Fruit fly (Drosophila melanogaster) whole organism, wandering third instar larva: ENCODE results near the gene CG7656.

ENCODE experiments used
- Abd-B ChIP-seq: fragments of >200 bp; optimal IDR thresholded peaks from 2 replicates; lab custom pipeline; 2017; ENCODE audit warnings: missing biosample characterization, missing genetic modification characterization
- CG32264 ChIP-seq: fragments of 200-800 bp; sonication (Bioruptor generic); optimal IDR thresholded peaks from 2 replicates; lab custom pipeline; 2016; ENCODE audit warnings: missing biosample characterization, missing genetic modification characterization
- CG9705 ChIP-seq: fragments of 200-800 bp; sonication (Bioruptor generic); optimal IDR thresholded peaks from 2 replicates; lab custom pipeline; 2018; ENCODE audit warnings: missing biosample characterization, mild to moderate bottlenecking, missing genetic modification characterization
- CrebA ChIP-seq: fragments of 200-800 bp; sonication (Bioruptor generic); optimal IDR thresholded peaks from 2 replicates; lab custom pipeline; 2016; ENCODE audit warnings: missing biosample characterization, mild to moderate bottlenecking, missing genetic modification characterization, borderline replicate concordance
- Dfd ChIP-seq: fragments of >200 bp; optimal IDR thresholded peaks from 2 replicates; lab custom pipeline; 2017; ENCODE audit warnings: missing biosample characterization, missing genetic modification characterization
- Dif ChIP-seq: fragments of 200-275, 200-300 bp; sonication (Bioruptor generic); optimal IDR thresholded peaks from 2 replicates; lab custom pipeline; 2018; ENCODE audit warnings: missing biosample characterization, missing genetic modification characterization; ENCODE audit not compliant: partially characterized antibody
- HLH106 ChIP-seq: fragments of 200-800 bp; optimal IDR thresholded peaks from 3 replicates; lab custom pipeline; 2019; ENCODE audit warnings: missing biosample characterization, mild to moderate bottlenecking, missing genetic modification characterization, moderate library complexity
- Hr78 ChIP-seq: fragments of >200 bp; optimal IDR thresholded peaks from 2 replicates; lab custom pipeline; 2017; ENCODE audit warnings: missing biosample characterization, missing genetic modification characterization
- Hr83 ChIP-seq: fragments of 200-300 bp; sonication (Bioruptor generic); optimal IDR thresholded peaks from 2 replicates; lab custom pipeline; 2016; ENCODE audit warnings: missing biosample characterization, mild to moderate bottlenecking, missing genetic modification characterization, moderate library complexity; ENCODE audit not compliant: poor library complexity, severe bottlenecking
- Mio ChIP-seq: sonication (Bioruptor generic); optimal IDR thresholded peaks from 2 replicates; lab custom pipeline; 2016; ENCODE audit warnings: missing biosample characterization, missing genetic modification characterization
- Myc ChIP-seq: fragments of >200 bp; optimal IDR thresholded peaks from 2 replicates; lab custom pipeline; 2017
- OdsH ChIP-seq: fragments of 200-800 bp; sonication (Bioruptor generic); optimal IDR thresholded peaks from 2 replicates; lab custom pipeline; 2016; ENCODE audit warnings: missing biosample characterization, mild to moderate bottlenecking, missing genetic modification characterization
- Rel ChIP-seq, 2 experiments: fragments of 200-800 bp; sonication (Bioruptor generic) in 1 of 2; optimal IDR thresholded peaks; 2 replicates in 1 of 2; 3 replicates in 1 of 2; lab custom pipeline; 2016 to 2019; ENCODE audit warnings: mild to moderate bottlenecking in 2 of 2, missing biosample characterization in 2 of 2, missing genetic modification characterization in 2 of 2, moderate library complexity in 1 of 2
- Sp1 ChIP-seq: fragments of 200-800 bp; sonication (Bioruptor generic); optimal IDR thresholded peaks from 3 replicates; lab custom pipeline; 2019; ENCODE audit warnings: missing biosample characterization, mild to moderate bottlenecking, missing genetic modification characterization, moderate library complexity
- Vsx2 ChIP-seq: fragments of 200-300, 225-300 bp; sonication (Bioruptor generic); optimal IDR thresholded peaks from 2 replicates; lab custom pipeline; 2018; ENCODE audit warnings: missing biosample characterization, missing genetic modification characterization; ENCODE audit not compliant: partially characterized antibody
- br ChIP-seq: fragments of 200-800 bp; sonication (Bioruptor generic); optimal IDR thresholded peaks from 2 replicates; lab custom pipeline; 2016; ENCODE audit warnings: missing biosample characterization, missing genetic modification characterization
- brk ChIP-seq: fragments of 200-800 bp; sonication (Bioruptor generic); optimal IDR thresholded peaks from 2 replicates; lab custom pipeline; 2016; ENCODE audit warnings: missing biosample characterization, mild to moderate bottlenecking, missing genetic modification characterization
- dl ChIP-seq, 2 experiments: fragments of 175-275, 200-275 bp in 1 of 2; fragments of 200-275 bp in 1 of 2; sonication (Bioruptor generic); optimal IDR thresholded peaks; lab custom pipeline; 2018; ENCODE audit warnings: mild to moderate bottlenecking in 2 of 2, missing biosample characterization in 2 of 2, missing genetic modification characterization in 2 of 2, moderate library complexity in 2 of 2; ENCODE audit not compliant: partially characterized antibody in 2 of 2, insufficient read depth in 1 of 2
- dmrt93B ChIP-seq: fragments of 200-800 bp; sonication (Bioruptor generic); optimal IDR thresholded peaks from 2 replicates; lab custom pipeline; 2018; ENCODE audit warnings: missing biosample characterization, mild to moderate bottlenecking, missing genetic modification characterization
- foxo ChIP-seq, 2 experiments: fragments of 200-800 bp; sonication (Bioruptor generic); optimal IDR thresholded peaks; 2 replicates in 1 of 2; 3 replicates in 1 of 2; lab custom pipeline; 2016 to 2017; ENCODE audit warnings: missing biosample characterization in 2 of 2, missing genetic modification characterization in 2 of 2
- fru ChIP-seq: fragments of 200-800 bp; sonication (Bioruptor generic); optimal IDR thresholded peaks from 3 replicates; lab custom pipeline; 2016; ENCODE audit warnings: missing biosample characterization, mild to moderate bottlenecking, missing genetic modification characterization
- jim ChIP-seq: fragments of 175-275, 200-325 bp; sonication (Bioruptor generic); optimal IDR thresholded peaks from 2 replicates; lab custom pipeline; 2016; ENCODE audit warnings: missing biosample characterization, mild to moderate bottlenecking, missing genetic modification characterization
- lola ChIP-seq: fragments of >200 bp; optimal IDR thresholded peaks from 2 replicates; lab custom pipeline; 2017; ENCODE audit warnings: missing biosample characterization, missing genetic modification characterization
- psq ChIP-seq: fragments of 200-800 bp; sonication (Bioruptor generic); optimal IDR thresholded peaks from 3 replicates; lab custom pipeline; 2017; ENCODE audit warnings: missing biosample characterization, mild to moderate bottlenecking, missing genetic modification characterization, moderate library complexity
- rgr ChIP-seq: fragments of 200-800 bp; sonication (Bioruptor generic); optimal IDR thresholded peaks from 3 replicates; lab custom pipeline; 2016; ENCODE audit warnings: missing biosample characterization, mild to moderate bottlenecking, missing genetic modification characterization
- sage ChIP-seq: fragments of 200-800 bp; sonication (Bioruptor generic); optimal IDR thresholded peaks from 2 replicates; lab custom pipeline; 2016; ENCODE audit warnings: missing biosample characterization, mild to moderate bottlenecking, missing genetic modification characterization
- sv ChIP-seq: fragments of 200-800 bp; sonication (Bioruptor generic); optimal IDR thresholded peaks from 3 replicates; lab custom pipeline; 2016; ENCODE audit warnings: missing biosample characterization, missing genetic modification characterization
- tai ChIP-seq: sonication (Bioruptor generic); optimal IDR thresholded peaks from 2 replicates; lab custom pipeline; 2016; ENCODE audit warnings: missing biosample characterization, missing genetic modification characterization
- woc ChIP-seq: sonication (Bioruptor generic); optimal IDR thresholded peaks from 2 replicates; lab custom pipeline; 2016; ENCODE audit warnings: missing biosample characterization, mild to moderate bottlenecking, missing genetic modification characterization

The CG7656 gene

DNA sequence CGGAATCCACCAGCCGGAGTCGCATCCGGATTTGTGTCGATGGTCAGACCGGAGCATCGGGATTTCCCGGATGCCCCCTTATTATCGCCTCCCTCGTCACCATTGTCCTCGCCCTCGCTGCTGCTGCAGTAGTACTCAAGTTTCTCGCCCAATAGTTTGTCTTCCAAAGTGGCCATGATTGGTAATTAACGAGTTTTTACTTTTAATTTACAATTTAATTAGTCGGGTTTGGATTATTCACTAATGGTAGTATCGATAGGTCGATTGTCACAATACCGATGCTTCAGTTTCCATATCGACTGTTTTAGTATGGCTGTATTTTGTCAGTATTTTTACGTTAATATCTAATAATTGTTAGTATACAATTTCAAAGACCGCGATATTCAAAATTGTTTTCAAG is 22.1 kb upstream of the CG7656 start, which contains the start of gene CG7650:
Gene CG7650, minus strand, starts transcription at position 278 of the 400 bp plus-strand sequence.
- TF ChIP-seq Abd-B (GFP tag; lab: Kevin White, UChicago): no peak
- TF ChIP-seq tai (GFP tag; lab: Kevin White, UChicago): no peak
- TF ChIP-seq Vsx2 (GFP tag; lab: Kevin White, UChicago): peak; percentile 77
- peak; percentile 67 for TF ChIP-seq brk
- TF ChIP-seq Rel (GFP tag; optimal IDR thresholded peaks at IDR 0.05; lab: Kevin White, UChicago): no peak
- peak; percentile 71 for TF ChIP-seq Rel (tag; optimal IDR thresholded peaks at IDR 0.05; lab: Kevin White, UChicago)
- TF ChIP-seq CrebA (GFP tag; lab: Kevin White, UChicago): no peak
- TF ChIP-seq CG32264 (GFP tag; lab: Kevin White, UChicago): no peak
- TF ChIP-seq dmrt93B (GFP tag; lab: Kevin White, UChicago): no peak

DNA sequence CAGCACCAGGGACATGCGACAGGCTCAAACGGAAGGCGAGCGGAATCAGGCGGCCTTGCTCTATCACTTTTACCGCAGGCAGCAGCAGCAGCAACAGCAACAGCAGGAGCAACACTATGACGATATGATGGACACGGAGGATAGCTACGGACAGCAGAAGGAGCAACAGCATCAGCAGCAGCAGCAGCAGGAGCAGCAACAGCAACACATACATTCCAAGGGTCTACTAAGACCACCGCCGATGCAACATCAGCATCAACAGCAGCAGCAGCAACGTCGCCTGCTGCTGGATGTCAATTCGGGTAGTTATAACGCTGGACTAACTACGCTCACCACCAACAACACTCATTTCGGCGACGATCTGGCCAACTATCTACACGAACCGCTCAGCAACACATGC is 17.0 kb upstream of the CG7656 start:
- TF ChIP-seq Dfd (GFP tag; lab: Kevin White, UChicago): peak; percentile 94
- TF ChIP-seq rgr (GFP tag; lab: Kevin White, UChicago): no peak
- no peak for TF ChIP-seq lola (GFP tag; lab: Kevin White, UChicago)
- TF ChIP-seq br (GFP tag; lab: Kevin White, UChicago): no peak

DNA sequence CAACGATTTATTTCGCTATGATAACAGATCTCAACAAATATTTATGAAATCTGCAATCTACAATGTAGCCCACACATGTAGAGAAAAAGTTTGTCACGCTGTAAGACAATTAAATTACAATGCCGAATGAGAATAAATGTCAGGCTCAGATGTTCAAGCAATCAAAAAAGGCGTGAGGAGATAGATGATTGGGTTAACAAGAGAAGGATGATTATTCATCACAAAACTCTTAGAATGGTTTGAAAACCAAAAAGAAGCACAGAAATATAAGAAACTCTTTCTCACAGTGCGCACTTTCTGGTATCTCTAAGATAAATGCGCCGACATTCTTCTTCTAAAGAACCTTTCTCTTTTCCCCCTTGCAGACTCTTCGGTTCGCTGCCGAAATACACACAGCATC is 12.1 kb upstream of the CG7656 start:
- TF ChIP-seq Hr83 (no peak), br (GFP tag; lab: Kevin White, UChicago) (no peak), Dif (GFP tag; lab: Kevin White, UChicago) (no peak), OdsH (GFP tag; lab: Kevin White, UChicago) (no peak), fru (no peak), brk (no peak), sage (GFP tag; lab: Kevin White, UChicago) (no peak), Sp1 (no peak), Myc (lab: Kevin White, UChicago) (no peak), woc (GFP tag; lab: Kevin White, UChicago) (no peak), Abd-B (GFP tag; lab: Kevin White, UChicago) (no peak), dl (GFP tag; optimal IDR thresholded peaks at IDR 0.05; lab: Kevin White, UChicago; ENCODE audit: insufficient read depth in 1 of 2, partially characterized antibody in 2 of 2) (no peak), sv (no peak), CG9705 (no peak), tai (GFP tag; lab: Kevin White, UChicago) (no peak)

DNA sequence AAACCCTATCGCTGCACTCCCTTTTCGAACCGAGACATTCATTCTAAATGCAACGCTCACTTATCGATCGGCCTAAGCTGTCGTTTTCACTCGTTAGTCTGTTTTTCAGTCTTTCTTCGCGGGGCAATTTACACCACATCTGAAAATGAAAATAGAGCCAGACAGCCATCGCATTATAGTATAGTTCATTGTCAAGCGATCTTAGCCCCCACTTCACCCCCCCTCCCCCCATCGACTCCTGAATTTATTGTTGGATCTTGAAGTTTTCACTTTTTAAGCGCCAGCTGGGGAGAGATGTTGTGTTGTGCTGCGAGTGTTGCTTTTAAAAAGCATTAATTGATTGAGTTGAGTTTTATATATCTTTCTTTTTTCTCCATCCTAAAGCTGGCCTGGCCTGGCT is 11.2 kb upstream of the CG7656 start:
- TF ChIP-seq dmrt93B (GFP tag; lab: Kevin White, UChicago) (no peak), brk (no peak), br (GFP tag; lab: Kevin White, UChicago) (no peak), woc (GFP tag; lab: Kevin White, UChicago) (no peak), Hr83 (no peak), Hr78 (GFP tag; lab: Kevin White, UChicago) (no peak), Abd-B (GFP tag; lab: Kevin White, UChicago) (no peak), fru (no peak), Dfd (GFP tag; lab: Kevin White, UChicago) (no peak), dl (GFP tag; optimal IDR thresholded peaks at IDR 0.05; lab: Kevin White, UChicago; ENCODE audit: insufficient read depth in 1 of 2, partially characterized antibody in 2 of 2) (no peak)

DNA sequence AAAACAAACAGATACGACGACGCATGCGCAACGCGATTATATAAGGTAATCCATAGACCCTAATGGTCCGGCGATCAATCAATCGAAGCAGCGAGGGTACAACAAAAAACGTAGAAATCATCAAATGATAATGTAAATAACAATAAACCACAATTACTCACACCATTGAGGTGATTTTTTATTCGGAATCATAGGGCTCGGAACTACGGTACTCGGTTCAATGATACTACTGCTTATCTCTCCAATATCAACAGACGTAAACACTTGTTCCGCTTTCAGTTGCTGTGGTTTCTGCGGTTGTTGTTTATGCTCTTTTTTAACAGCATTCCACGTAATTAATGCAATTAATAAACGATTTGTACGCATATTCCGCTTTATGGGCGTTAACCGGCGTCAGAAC is 10.0 kb upstream of the CG7656 start:
- TF ChIP-seq psq (GFP tag; lab: Kevin White, UChicago): no peak
- TF ChIP-seq Abd-B (GFP tag; lab: Kevin White, UChicago): no peak
- no peak for TF ChIP-seq HLH106 (tag; lab: Kevin White, UChicago)
- no peak for TF ChIP-seq CG32264 (GFP tag; lab: Kevin White, UChicago)
- TF ChIP-seq sv: no peak
- no peak for TF ChIP-seq foxo (GFP tag; optimal IDR thresholded peaks at IDR 0.05; lab: Kevin White, UChicago)
- no peak for TF ChIP-seq Vsx2 (GFP tag; lab: Kevin White, UChicago)
- TF ChIP-seq jim (GFP tag; lab: Kevin White, UChicago): no peak
- no peak for TF ChIP-seq fru
- TF ChIP-seq Mio (GFP tag; lab: Kevin White, UChicago): no peak
